Worm (Caenorhabditis elegans) whole organism, late embryonic: ENCODE measurements around the gene K03A11.6.
A peak's percentile ranks its signal among the peaks of the same experiment; 100 is the strongest.

Experiments used
- C08G9.2 ChIP-seq: sonication (generic microtip); optimal IDR thresholded peaks from 2 replicates; lab custom pipeline; 2016; ENCODE audit warnings: mild to moderate bottlenecking, missing genetic modification characterization, moderate library complexity, missing compliant biosample characterization
- C38D4.7 ChIP-seq: fragments of 200-800 bp; sonication (Bioruptor generic); optimal IDR thresholded peaks from 2 replicates; lab custom pipeline; 2018; ENCODE audit warnings: mild to moderate bottlenecking, missing genetic modification characterization, moderate library complexity, missing compliant biosample characterization
- F13H6.1 ChIP-seq: sonication (generic microtip); optimal IDR thresholded peaks from 2 replicates; lab custom pipeline; 2016; ENCODE audit warnings: missing genetic modification characterization, missing compliant biosample characterization
- K09A11.1 ChIP-seq: sonication (generic microtip); optimal IDR thresholded peaks from 2 replicates; lab custom pipeline; 2017; ENCODE audit warnings: antibody characterized with exemption, mild to moderate bottlenecking, missing genetic modification characterization, missing compliant biosample characterization; ENCODE audit not compliant: insufficient read depth
- ahr-1 ChIP-seq: sonication (generic microtip); optimal IDR thresholded peaks from 2 replicates; lab custom pipeline; 2016; ENCODE audit warnings: missing genetic modification characterization, missing compliant biosample characterization
- ama-1 ChIP-seq: fragments of 150-350 bp; optimal IDR thresholded peaks from 2 replicates; lab custom pipeline; 2014
- ceh-14 ChIP-seq: sonication (generic microtip); optimal IDR thresholded peaks from 2 replicates; lab custom pipeline; 2016; ENCODE audit warnings: missing genotype, missing genetic modification characterization, missing compliant biosample characterization
- ceh-18 ChIP-seq: sonication (generic microtip); optimal IDR thresholded peaks from 2 replicates; lab custom pipeline; 2016; ENCODE audit warnings: missing genetic modification characterization, missing compliant biosample characterization
- ceh-22 ChIP-seq: sonication (generic microtip); optimal IDR thresholded peaks from 2 replicates; lab custom pipeline; 2017; ENCODE audit warnings: missing biosample characterization, missing genetic modification characterization
- ceh-31 ChIP-seq: sonication (generic microtip); optimal IDR thresholded peaks from 2 replicates; lab custom pipeline; 2016; ENCODE audit warnings: missing genetic modification characterization, missing compliant biosample characterization
- ceh-34 ChIP-seq: sonication (generic microtip); optimal IDR thresholded peaks from 2 replicates; lab custom pipeline; 2016; ENCODE audit warnings: mild to moderate bottlenecking, missing genetic modification characterization, missing compliant biosample characterization
- ceh-48 ChIP-seq: sonication (generic microtip); optimal IDR thresholded peaks from 2 replicates; lab custom pipeline; 2016; ENCODE audit warnings: missing genetic modification characterization, inconsistent platforms, missing compliant biosample characterization
- ceh-6 ChIP-seq: fragments of 200-800 bp; sonication (Bioruptor generic); optimal IDR thresholded peaks from 2 replicates; lab custom pipeline; 2018; ENCODE audit warnings: mild to moderate bottlenecking, missing genetic modification characterization, missing compliant biosample characterization
- che-1 ChIP-seq: sonication (generic microtip); optimal IDR thresholded peaks from 2 replicates; lab custom pipeline; 2016; ENCODE audit warnings: mild to moderate bottlenecking, missing genetic modification characterization, missing compliant biosample characterization
- dmd-4 ChIP-seq: sonication (generic microtip); optimal IDR thresholded peaks from 2 replicates; lab custom pipeline; 2016; ENCODE audit warnings: borderline replicate concordance, missing genetic modification characterization, missing compliant biosample characterization
- dve-1 ChIP-seq: sonication (generic microtip); optimal IDR thresholded peaks from 2 replicates; lab custom pipeline; 2017; ENCODE audit warnings: antibody characterized with exemption, mild to moderate bottlenecking, missing genetic modification characterization, missing compliant biosample characterization
- ets-4 ChIP-seq: sonication (generic microtip); optimal IDR thresholded peaks from 2 replicates; lab custom pipeline; 2016; ENCODE audit warnings: missing genetic modification characterization, missing compliant biosample characterization
- hlh-13 ChIP-seq: fragments of 200-800 bp; sonication (Bioruptor generic); optimal IDR thresholded peaks from 2 replicates; lab custom pipeline; 2018; ENCODE audit warnings: mild to moderate bottlenecking, missing genetic modification characterization, missing compliant biosample characterization
- hlh-8 ChIP-seq: sonication (generic microtip); optimal IDR thresholded peaks from 2 replicates; lab custom pipeline; 2016; ENCODE audit warnings: missing genotype, missing genetic modification characterization, missing compliant biosample characterization
- lim-6 ChIP-seq: sonication (generic microtip); optimal IDR thresholded peaks from 2 replicates; lab custom pipeline; 2016; ENCODE audit warnings: missing genetic modification characterization, missing compliant biosample characterization
- lin-11 ChIP-seq: fragments of 200-800 bp; sonication (Bioruptor generic); optimal IDR thresholded peaks from 2 replicates; lab custom pipeline; 2018; ENCODE audit warnings: mild to moderate bottlenecking, missing genetic modification characterization, missing compliant biosample characterization
- nhr-232 ChIP-seq: sonication (generic microtip); optimal IDR thresholded peaks from 2 replicates; lab custom pipeline; 2016; ENCODE audit warnings: missing genetic modification characterization, missing compliant biosample characterization
- pat-9 ChIP-seq: fragments of 200-800 bp; sonication (Bioruptor generic); optimal IDR thresholded peaks from 2 replicates; lab custom pipeline; 2018; ENCODE audit warnings: mild to moderate bottlenecking, missing genetic modification characterization, moderate library complexity, missing compliant biosample characterization
- pros-1 ChIP-seq: fragments of 150-350 bp; optimal IDR thresholded peaks from 2 replicates; lab custom pipeline; 2014; ENCODE audit warnings: missing biosample characterization, missing genetic modification reagents, missing genetic modification characterization
- ref-2 ChIP-seq: sonication (generic microtip); optimal IDR thresholded peaks from 2 replicates; lab custom pipeline; 2016; ENCODE audit warnings: missing genetic modification characterization, missing compliant biosample characterization
- rnt-1 ChIP-seq: sonication (generic microtip); optimal IDR thresholded peaks from 2 replicates; lab custom pipeline; 2016; ENCODE audit warnings: missing genetic modification characterization, missing compliant biosample characterization
- syd-9 ChIP-seq: sonication (generic microtip); optimal IDR thresholded peaks from 2 replicates; lab custom pipeline; 2016; ENCODE audit warnings: mild to moderate bottlenecking, missing genetic modification characterization, moderate library complexity, missing compliant biosample characterization
- tbx-2 ChIP-seq: sonication (generic microtip); optimal IDR thresholded peaks from 2 replicates; lab custom pipeline; 2016; ENCODE audit warnings: missing genetic modification characterization, missing compliant biosample characterization
- unc-3 ChIP-seq, 2 experiments: fragments of 200-800 bp in 1 of 2; sonication (Bioruptor generic) in 1 of 2; sonication (generic microtip) in 1 of 2; conservative IDR thresholded peaks in 1 of 2; optimal IDR thresholded peaks in 1 of 2; 2 replicates each; pipeline versions ENCODE4 v1.3.6 to Lab custom; 2016 to 2022; ENCODE audit warnings: missing compliant biosample characterization in 2 of 2, missing genetic modification characterization in 2 of 2, missing genetic modification reagents in 1 of 2
- unc-42 ChIP-seq: sonication (generic microtip); optimal IDR thresholded peaks from 2 replicates; lab custom pipeline; 2016; ENCODE audit warnings: missing genotype, missing genetic modification characterization, missing compliant biosample characterization
- unc-55 ChIP-seq: sonication (generic microtip); optimal IDR thresholded peaks from 2 replicates; lab custom pipeline; 2017; ENCODE audit warnings: missing biosample characterization, missing genetic modification reagents, missing genetic modification characterization

K03A11.6 gene

DNA sequence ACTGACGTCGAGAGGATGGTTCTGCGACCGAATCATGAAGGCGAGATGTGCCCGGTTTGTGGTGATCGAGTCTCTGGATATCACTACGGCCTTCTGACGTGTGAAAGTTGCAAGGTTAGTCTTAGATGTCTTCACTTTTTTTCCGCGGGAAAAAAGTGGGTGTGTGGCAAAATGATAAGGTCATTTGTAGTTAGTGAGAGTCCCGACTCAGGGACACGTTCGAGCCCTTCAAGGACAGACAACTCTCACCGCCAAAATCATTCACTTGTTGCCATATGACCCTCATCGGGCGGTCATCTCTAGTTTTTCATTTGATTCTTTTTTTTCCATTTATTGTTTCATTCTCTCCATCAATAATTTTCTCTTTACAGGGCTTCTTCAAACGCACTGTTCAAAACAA lies 46.8 kb upstream of the K03A11.6 start:
- no peak for TF ChIP-seq ceh-31 (tag; lab: Kevin White, UChicago)
- no peak for TF ChIP-seq dve-1 (tag; lab: Kevin White, UChicago)

DNA sequence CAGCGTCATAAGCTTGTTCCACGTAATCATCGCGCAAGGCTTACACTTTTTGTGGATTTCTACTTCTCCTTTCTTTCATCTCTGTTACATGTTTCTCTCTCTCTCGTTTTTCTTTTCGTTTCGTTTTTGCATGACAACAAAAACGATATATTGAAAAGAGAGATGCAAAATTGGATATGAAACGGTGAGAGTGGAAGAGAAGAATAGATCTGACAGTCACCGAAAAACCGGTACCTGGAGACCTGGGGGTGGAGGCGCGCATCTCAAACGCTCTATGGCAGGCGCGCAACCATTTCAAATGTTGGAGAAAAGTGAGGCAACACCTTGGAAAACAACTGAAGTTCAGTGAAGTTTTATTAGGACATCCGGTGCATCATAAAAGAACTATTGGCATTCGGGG lies 46.0 kb upstream of the K03A11.6 start:
- TF ChIP-seq ceh-18 (tag; lab: Kevin White, UChicago) = no peak
- TF ChIP-seq ceh-31 (tag; lab: Kevin White, UChicago) = peak; percentile 22
- TF ChIP-seq C08G9.2 (tag; lab: Kevin White, UChicago) = no peak

DNA sequence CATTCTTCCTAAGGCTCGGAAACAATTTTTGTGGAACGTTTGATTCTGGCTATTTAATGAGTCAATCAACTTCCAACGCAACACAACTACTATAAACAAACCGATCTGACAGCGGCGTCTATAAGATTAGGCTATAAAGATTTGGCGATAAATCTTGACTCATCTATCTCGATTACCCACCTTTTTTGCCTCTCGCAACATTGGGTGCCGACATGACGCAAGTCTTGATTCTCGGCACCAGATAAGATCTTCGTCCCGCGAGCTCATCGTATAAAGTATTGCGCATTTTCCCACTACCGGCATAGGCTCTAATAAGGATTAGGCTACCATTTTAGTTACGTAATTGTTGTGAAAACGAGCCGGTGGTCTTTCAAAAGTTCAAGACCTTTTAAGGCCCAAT lies 43.8 kb upstream of the K03A11.6 start:
- TF ChIP-seq tbx-2 (peak; percentile 64), rnt-1 (tag; lab: Kevin White, UChicago) (peak; percentile 6), ets-4 (tag; lab: Kevin White, UChicago) (no peak), hlh-13 (GFP tag; lab: Kevin White, UChicago) (no peak), unc-55 (GFP tag; lab: Kevin White, UChicago) (peak; percentile 2), ceh-6 (GFP tag; lab: Kevin White, UChicago) (no peak)

DNA sequence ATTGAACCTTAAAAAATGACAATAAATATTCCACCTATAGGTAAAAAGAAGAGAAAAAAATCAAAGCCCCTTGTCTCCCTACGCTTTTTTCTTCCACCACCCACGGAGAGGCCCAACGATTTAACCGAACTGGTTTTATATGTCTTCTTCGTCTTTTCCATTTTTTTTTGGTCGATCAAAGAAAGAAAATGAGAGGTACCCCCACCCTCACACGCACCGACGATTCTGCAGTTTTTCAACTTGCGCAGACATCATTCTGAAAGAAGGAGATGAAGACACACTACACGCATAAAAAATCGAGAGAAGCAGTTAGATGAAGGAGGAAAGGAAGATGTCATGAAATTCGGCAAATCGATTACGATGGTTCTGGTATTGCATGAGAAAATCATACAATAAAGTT lies 41.3 kb upstream of the K03A11.6 start:
- TF ChIP-seq ama-1 (lab: Kevin White, UChicago) (no peak), K09A11.1 (no peak), F13H6.1 (tag; lab: Kevin White, UChicago) (no peak), ahr-1 (tag; lab: Kevin White, UChicago) (no peak), pat-9 (no peak), ref-2 (no peak), che-1 (tag; lab: Kevin White, UChicago) (no peak), pros-1 (tag; lab: Kevin White, UChicago) (no peak), ceh-18 (tag; lab: Kevin White, UChicago) (no peak), tbx-2 (no peak), C38D4.7 (no peak), hlh-8 (tag; lab: Kevin White, UChicago) (no peak)
- TF ChIP-seq, all 69 proteins: peak for 0

- TF ChIP-seq unc-3 (GFP tag; conservative IDR thresholded peaks at IDR 0.05; lab: Robert Waterston, UW) (no peak), unc-3 (tag; optimal IDR thresholded peaks at IDR 0.05; lab: Kevin White, UChicago) (no peak), dmd-4 (tag; lab: Kevin White, UChicago) (no peak), syd-9 (tag; lab: Kevin White, UChicago) (no peak), nhr-232 (tag; lab: Kevin White, UChicago) (no peak), F13H6.1 (tag; lab: Kevin White, UChicago) (no peak), ceh-22 (no peak), C08G9.2 (tag; lab: Kevin White, UChicago) (no peak), ceh-34 (no peak), ceh-48 (tag; lab: Kevin White, UChicago) (no peak), tbx-2 (no peak), ceh-18 (tag; lab: Kevin White, UChicago) (no peak), lin-11 (tag; lab: Kevin White, UChicago) (no peak), hlh-8 (tag; lab: Kevin White, UChicago) (no peak)
- TF ChIP-seq, all 69 proteins: peak for 0
These were observed 39.4 kb upstream of the K03A11.6 start for ce11 chrX:13016290-13016689.

ce11 chrX:13021446-13021845 lies 34.2 kb upstream of the K03A11.6 start:
- TF ChIP-seq lim-6 (no peak), ceh-14 (tag; lab: Kevin White, UChicago) (no peak), unc-42 (peak; percentile 66)
